Worm (Caenorhabditis elegans): ENCODE measurements around the gene B0546.5.

Gene B0546.5

ce11 chrIV:3341170-3341569, 48.7 kb downstream of the B0546.5 start, which contains the start of gene F42A6.2:
Gene F42A6.2 (plus strand): TSS chrIV:3341470.
- TF ChIP-seq che-1 (tag; optimal IDR thresholded peaks at IDR 0.05) (no peak), ztf-16 (tag; optimal IDR thresholded peaks at IDR 0.05) (no peak), ceh-24 (tag; optimal IDR thresholded peaks at IDR 0.05) (no peak), ceh-34 (tag; optimal IDR thresholded peaks at IDR 0.05) (no peak), unc-3 (GFP tag; conservative IDR thresholded peaks at IDR 0.05) (no peak), unc-3 (tag; optimal IDR thresholded peaks at IDR 0.05) (no peak), C38D4.7 (GFP tag; optimal IDR thresholded peaks at IDR 0.05) (no peak), sox-4 (tag; optimal IDR thresholded peaks at IDR 0.05) (no peak), lim-6 (tag; optimal IDR thresholded peaks at IDR 0.05) (no peak), elt-2 (tag; optimal IDR thresholded peaks at IDR 0.05) (no peak), pha-2 (tag; optimal IDR thresholded peaks at IDR 0.05) (no peak), tbx-2 (tag; optimal IDR thresholded peaks at IDR 0.05) (no peak), unc-86 (tag; optimal IDR thresholded peaks at IDR 0.05) (no peak), ttx-3 (tag; optimal IDR thresholded peaks at IDR 0.05) (no peak), hlh-15 (tag; optimal IDR thresholded peaks at IDR 0.05) (no peak), fkh-10 (GFP tag; optimal IDR thresholded peaks at IDR 0.05) (no peak)

ce11 chrIV:3338676-3339075, 51.2 kb downstream of the B0546.5 start, which contains the start of gene hrpa-1:
Gene hrpa-1 (minus strand): TSS chrIV:3338867.
- TF ChIP-seq Y22D7AL.16 (tag; optimal IDR thresholded peaks at IDR 0.05) = no peak
- peak; percentile 33 for TF ChIP-seq dve-1 (tag; optimal IDR thresholded peaks at IDR 0.05)
- peak; percentile 70 for TF ChIP-seq rnt-1 (tag; optimal IDR thresholded peaks at IDR 0.05)
- TF ChIP-seq sox-2 (GFP tag; IDR thresholded peaks at IDR 0.05) = no peak
- peak; percentile 59 for TF ChIP-seq ceh-31 (tag; optimal IDR thresholded peaks at IDR 0.05)
- TF ChIP-seq nfya-1 (tag; optimal IDR thresholded peaks at IDR 0.05) = peak; percentile 86
- peak; percentile 6 for TF ChIP-seq unc-42 (tag; optimal IDR thresholded peaks at IDR 0.05)
- TF ChIP-seq hlh-30 (tag; optimal IDR thresholded peaks at IDR 0.05; ENCODE audit: insufficient read depth) = peak; percentile 35
- no peak for TF ChIP-seq F13H6.1 (tag; optimal IDR thresholded peaks at IDR 0.05)
- no peak for TF ChIP-seq lin-11 (tag; optimal IDR thresholded peaks at IDR 0.05)
- TF ChIP-seq ceh-18 (tag; optimal IDR thresholded peaks at IDR 0.05) = peak; percentile 21
- no peak for TF ChIP-seq syd-9 (tag; optimal IDR thresholded peaks at IDR 0.05)
- TF ChIP-seq T23F11.4 (GFP tag; optimal IDR thresholded peaks at IDR 0.05) = no peak
- no peak for TF ChIP-seq unc-86 (tag; optimal IDR thresholded peaks at IDR 0.05)
- TF ChIP-seq elt-2 (tag; optimal IDR thresholded peaks at IDR 0.05) = peak; percentile 56
- no peak for TF ChIP-seq npax-4 (tag; optimal IDR thresholded peaks at IDR 0.05)
- peak; percentile 16 for TF ChIP-seq tbx-2 (tag; optimal IDR thresholded peaks at IDR 0.05)
- TF ChIP-seq ceh-45 (GFP tag; IDR thresholded peaks at IDR 0.05) = no peak
- TF ChIP-seq pax-1 (tag; optimal IDR thresholded peaks at IDR 0.05) = peak; percentile 81
- peak; percentile 23 for TF ChIP-seq ceh-34 (tag; optimal IDR thresholded peaks at IDR 0.05)
- TF ChIP-seq fkh-6 (tag; optimal IDR thresholded peaks at IDR 0.05) = no peak

ce11 chrIV:3338176-3338575, 51.7 kb downstream of the B0546.5 start:
- TF ChIP-seq ceh-30 (tag; optimal IDR thresholded peaks at IDR 0.05) (no peak), K02D7.2 (tag; optimal IDR thresholded peaks at IDR 0.05) (no peak), fkh-10 (GFP tag; optimal IDR thresholded peaks at IDR 0.05) (no peak), fax-1 (tag; optimal IDR thresholded peaks at IDR 0.05) (no peak), ceh-9 (tag; optimal IDR thresholded peaks at IDR 0.05) (no peak), ceh-14 (tag; optimal IDR thresholded peaks at IDR 0.05) (no peak), unc-55 (GFP tag; optimal IDR thresholded peaks at IDR 0.05) (no peak), ttx-3 (tag; optimal IDR thresholded peaks at IDR 0.05) (no peak), elt-2 (tag; optimal IDR thresholded peaks at IDR 0.05) (no peak), sdc-2 (tag; optimal IDR thresholded peaks at IDR 0.05) (no peak), mec-3 (tag; optimal IDR thresholded peaks at IDR 0.05; ENCODE audit: borderline replicate concordance) (no peak), ceh-48 (tag; optimal IDR thresholded peaks at IDR 0.05) (no peak), gmeb-2 (tag; optimal IDR thresholded peaks at IDR 0.05) (no peak), C08G9.2 (tag; optimal IDR thresholded peaks at IDR 0.05) (no peak)

Measured in whole organism, late embryonic.